Fruit fly (Drosophila melanogaster): ENCODE measurements around the gene Ir7f.

Gene Ir7f

DNA sequence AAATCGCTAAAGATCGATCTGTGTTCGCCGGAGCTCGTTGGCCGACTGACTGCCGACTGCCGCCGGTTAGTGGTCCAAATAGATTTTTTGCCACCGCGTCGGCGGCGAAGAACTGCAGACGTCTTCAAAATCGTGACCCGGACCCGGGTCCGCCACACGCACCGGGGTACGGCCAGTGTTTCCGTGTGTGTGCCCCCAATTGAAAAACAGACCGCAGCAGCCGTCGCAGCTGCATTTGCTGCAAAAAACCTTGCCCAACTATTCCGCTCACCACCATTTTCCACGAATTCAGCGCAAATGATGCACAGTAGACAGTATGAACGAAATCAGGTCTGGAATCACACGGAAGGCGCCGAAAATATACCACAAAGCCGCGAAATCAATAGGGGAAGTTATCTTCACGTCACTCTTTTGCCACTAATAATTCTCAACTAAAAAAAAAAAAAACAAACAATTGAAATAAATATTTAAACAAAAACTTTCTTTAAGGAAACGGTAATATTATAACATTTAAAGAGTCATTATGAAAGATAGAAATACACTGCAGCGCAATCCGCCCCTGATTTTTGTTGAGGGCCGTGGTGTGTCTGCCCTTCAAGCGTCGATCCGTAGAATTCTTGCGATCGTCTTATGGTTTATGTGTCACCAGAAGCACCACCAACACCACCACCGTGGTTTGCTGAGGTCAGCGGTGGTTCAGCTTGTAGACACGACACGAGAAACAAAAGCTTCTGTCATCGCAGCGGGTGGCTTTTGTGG is 10.5 kb downstream of the Ir7f start, which contains the start of gene dec:
TSS of gene dec (minus strand) at position 51 of the 759 bp plus-strand sequence.
- TF ChIP-seq Dll (optimal IDR thresholded peaks at IDR 0.05) (no peak), pan (optimal IDR thresholded peaks at IDR 0.05) (no peak), EcR (GFP tag; optimal IDR thresholded peaks at IDR 0.05) (no peak), CG8478 (optimal IDR thresholded peaks at IDR 0.05) (no peak), usp (GFP tag; optimal IDR thresholded peaks at IDR 0.05) (no peak), psq (optimal IDR thresholded peaks at IDR 0.05) (no peak)

DNA sequence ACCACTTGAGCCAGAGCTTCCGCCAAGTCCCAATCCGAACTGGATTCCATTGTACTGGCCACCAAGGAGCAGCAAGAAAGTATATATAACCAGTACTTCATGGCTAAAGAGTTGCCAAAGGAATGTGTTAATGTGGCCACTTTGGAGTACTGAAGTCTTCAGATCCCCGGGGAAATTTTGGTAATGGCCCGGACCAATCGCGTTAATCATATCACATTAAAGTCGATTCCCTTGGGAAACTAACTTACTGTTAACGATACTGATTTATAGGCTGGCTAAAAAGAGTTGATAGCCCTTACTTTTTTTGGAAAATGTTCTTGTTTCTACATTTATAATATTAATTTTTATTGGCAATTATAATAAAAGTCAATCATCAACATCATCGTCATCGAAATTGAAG is 17.0 kb downstream of the Ir7f start, which contains the start of gene Ir7b:
TSS of gene Ir7b (minus strand) at position 101 of the 400 bp plus-strand sequence.
- no peak for TF ChIP-seq usp (GFP tag; optimal IDR thresholded peaks at IDR 0.05)
- no peak for TF ChIP-seq EcR (GFP tag; optimal IDR thresholded peaks at IDR 0.05)
- TF ChIP-seq pan (optimal IDR thresholded peaks at IDR 0.05), result no peak
- TF ChIP-seq Dll (optimal IDR thresholded peaks at IDR 0.05), result no peak
- no peak for TF ChIP-seq psq (optimal IDR thresholded peaks at IDR 0.05)
- no peak for TF ChIP-seq CG8478 (optimal IDR thresholded peaks at IDR 0.05)

DNA sequence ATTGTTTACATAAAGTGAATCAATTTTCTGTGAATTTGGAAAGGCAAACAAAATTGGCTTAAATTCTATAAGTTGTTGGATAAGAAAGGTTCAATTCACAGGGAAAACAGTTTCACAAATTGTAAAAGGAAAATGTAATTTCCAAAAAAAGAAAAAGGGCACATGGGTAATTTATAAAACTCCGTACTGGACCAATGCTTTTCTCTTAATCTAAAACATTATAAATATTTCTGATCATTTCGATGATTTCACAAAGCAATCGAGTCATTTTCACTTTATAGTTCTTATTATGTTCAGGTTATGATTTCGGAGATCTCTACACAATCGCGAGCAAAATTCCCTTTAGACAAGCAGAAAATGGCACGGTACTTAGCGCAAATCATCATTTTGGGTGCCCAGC is 26.0 kb downstream of the Ir7f start, which contains the start of gene CG1409:
TSS of gene CG1409 (plus strand) at position 301 of the 400 bp plus-strand sequence.
- TF ChIP-seq pan (optimal IDR thresholded peaks at IDR 0.05) (no peak), usp (GFP tag; optimal IDR thresholded peaks at IDR 0.05) (no peak), Dll (optimal IDR thresholded peaks at IDR 0.05) (no peak), EcR (GFP tag; optimal IDR thresholded peaks at IDR 0.05) (no peak), psq (optimal IDR thresholded peaks at IDR 0.05) (no peak), CG8478 (optimal IDR thresholded peaks at IDR 0.05) (no peak)

DNA sequence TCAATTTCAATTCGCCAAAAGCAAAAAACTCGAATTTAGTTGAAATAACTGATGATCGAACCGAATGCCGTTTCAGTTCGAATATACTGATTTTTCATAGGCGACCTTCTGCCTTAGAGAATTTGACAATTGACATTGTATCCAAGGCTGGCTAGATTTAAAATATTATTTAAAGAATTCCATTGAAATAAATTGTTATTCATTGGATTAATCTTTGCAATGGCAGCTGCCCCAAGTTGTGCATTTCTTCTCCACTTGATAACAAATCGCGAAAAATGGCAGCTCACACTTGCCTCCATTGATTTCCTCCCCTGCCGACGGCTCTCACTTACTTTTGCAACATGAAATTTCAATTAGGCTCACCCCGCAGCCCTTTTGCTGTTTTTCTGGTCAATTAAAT is 29.7 kb downstream of the Ir7f start, which contains the start of gene CG10920:
TSS of gene CG10920 (minus strand) at position 101 of the 400 bp plus-strand sequence.
- TF ChIP-seq Dll (optimal IDR thresholded peaks at IDR 0.05), result no peak
- no peak for TF ChIP-seq pan (optimal IDR thresholded peaks at IDR 0.05)
- TF ChIP-seq psq (optimal IDR thresholded peaks at IDR 0.05), result no peak
- TF ChIP-seq CG8478 (optimal IDR thresholded peaks at IDR 0.05), result no peak
